Worm (Caenorhabditis elegans) whole organism, L2 larva: ENCODE measurements around the gene R10E8.1.

ENCODE experiments used
- C34F6.9 ChIP-seq: fragments of 150-350 bp; optimal IDR thresholded peaks from 2 replicates; lab custom pipeline; 2014; ENCODE audit warnings: missing biosample characterization, missing genetic modification characterization
- F13H6.1 ChIP-seq: sonication (generic microtip); optimal IDR thresholded peaks from 2 replicates; lab custom pipeline; 2016; ENCODE audit warnings: missing genetic modification characterization, missing compliant biosample characterization
- R02D3.7 ChIP-seq: fragments of 150-350 bp; optimal IDR thresholded peaks from 2 replicates; lab custom pipeline; 2014; ENCODE audit warnings: missing biosample characterization, missing genetic modification characterization
- Y55F3AM.14 ChIP-seq: fragments of 200-800 bp; sonication (Bioruptor generic); optimal IDR thresholded peaks from 2 replicates; lab custom pipeline; 2018; ENCODE audit warnings: mild to moderate bottlenecking, missing genetic modification characterization, missing compliant biosample characterization
- ZK546.5 ChIP-seq: sonication (generic microtip); optimal IDR thresholded peaks from 2 replicates; lab custom pipeline; 2017; ENCODE audit warnings: missing biosample characterization, missing genetic modification characterization
- aly-2 ChIP-seq: fragments of 150-350 bp; optimal IDR thresholded peaks from 2 replicates; lab custom pipeline; 2014; ENCODE audit warnings: missing biosample characterization, missing genetic modification characterization
- blmp-1 ChIP-seq: sonication (generic microtip); optimal IDR thresholded peaks from 2 replicates; lab custom pipeline; 2017; ENCODE audit warnings: missing genetic modification characterization, mild to moderate bottlenecking, missing compliant biosample characterization, antibody characterized with exemption, moderate library complexity; ENCODE audit not compliant: insufficient read depth
- ceh-16 ChIP-seq: fragments of 150-350 bp; optimal IDR thresholded peaks from 2 replicates; lab custom pipeline; 2014; ENCODE audit warnings: missing biosample characterization, missing genetic modification characterization
- ceh-82 ChIP-seq: fragments of 150-350 bp; optimal IDR thresholded peaks from 2 replicates; lab custom pipeline; 2014; ENCODE audit warnings: missing biosample characterization, missing genetic modification characterization
- crh-2 ChIP-seq: sonication (generic microtip); optimal IDR thresholded peaks from 2 replicates; lab custom pipeline; 2017; ENCODE audit warnings: missing biosample characterization, missing genetic modification characterization
- egl-27 ChIP-seq: sonication (generic microtip); optimal IDR thresholded peaks from 3 replicates; lab custom pipeline; 2017; ENCODE audit warnings: missing biosample characterization, missing genetic modification reagents, missing genetic modification characterization
- elt-3 ChIP-seq: sonication (generic microtip); optimal IDR thresholded peaks from 2 replicates; lab custom pipeline; 2017; ENCODE audit warnings: missing biosample characterization, missing genetic modification characterization
- fos-1 ChIP-seq: fragments of 150-350 bp; optimal IDR thresholded peaks from 2 replicates; lab custom pipeline; 2014; ENCODE audit warnings: missing biosample characterization, missing genetic modification characterization
- gmeb-1 ChIP-seq: fragments of 150-350 bp; optimal IDR thresholded peaks from 2 replicates; lab custom pipeline; 2014; ENCODE audit warnings: missing biosample characterization, missing genetic modification characterization
- lin-11 ChIP-seq: fragments of 150-350 bp; sonication (generic microtip); optimal IDR thresholded peaks from 2 replicates; lab custom pipeline; 2014; ENCODE audit warnings: missing biosample characterization, missing genetic modification characterization, inconsistent platforms, mixed read lengths
- lin-13 ChIP-seq: fragments of 150-350 bp; optimal IDR thresholded peaks from 2 replicates; lab custom pipeline; 2014; ENCODE audit warnings: missing biosample characterization, missing genetic modification reagents, missing genetic modification characterization
- lsy-2 ChIP-seq, 2 experiments: fragments of 150-350 bp in 1 of 2; sonication (generic microtip) in 1 of 2; optimal IDR thresholded peaks; 2 replicates each; lab custom pipeline; 2014 to 2017; ENCODE audit warnings: missing biosample characterization in 2 of 2, missing genetic modification characterization in 2 of 2
- mab-5 ChIP-seq: fragments of 150-350 bp; optimal IDR thresholded peaks from 2 replicates; lab custom pipeline; 2014; ENCODE audit warnings: missing biosample characterization, missing genetic modification characterization
- mbf-1 ChIP-seq: sonication (generic microtip); optimal IDR thresholded peaks from 2 replicates; lab custom pipeline; 2017; ENCODE audit warnings: missing biosample characterization, missing genetic modification characterization
- nhr-10 ChIP-seq: sonication (generic microtip); optimal IDR thresholded peaks from 2 replicates; lab custom pipeline; 2017; ENCODE audit warnings: missing biosample characterization, missing genetic modification characterization
- nhr-129 ChIP-seq: fragments of 150-350 bp; optimal IDR thresholded peaks from 2 replicates; lab custom pipeline; 2014; ENCODE audit warnings: missing biosample characterization, missing genetic modification characterization
- nhr-23 ChIP-seq: fragments of 150-350 bp; optimal IDR thresholded peaks from 2 replicates; lab custom pipeline; 2014; ENCODE audit warnings: missing biosample characterization, missing genetic modification reagents, missing genetic modification characterization
- nhr-237 ChIP-seq: fragments of 150-350 bp; optimal IDR thresholded peaks from 2 replicates; lab custom pipeline; 2014; ENCODE audit warnings: missing biosample characterization, missing genetic modification characterization
- peb-1 ChIP-seq: fragments of 150-350 bp; optimal IDR thresholded peaks from 2 replicates; lab custom pipeline; 2014; ENCODE audit warnings: missing biosample characterization, missing genetic modification characterization
- sem-4 ChIP-seq: fragments of 150-350 bp; optimal IDR thresholded peaks from 2 replicates; lab custom pipeline; 2014; ENCODE audit warnings: missing biosample characterization, missing genetic modification reagents, missing genetic modification characterization
- skn-1 ChIP-seq: sonication (generic microtip); optimal IDR thresholded peaks from 2 replicates; lab custom pipeline; 2017; ENCODE audit warnings: missing biosample characterization, missing genetic modification characterization
- sma-9 ChIP-seq, 2 experiments: fragments of 150-350 bp in 1 of 2; sonication (generic microtip) in 1 of 2; optimal IDR thresholded peaks; 2 replicates each; lab custom pipeline; 2014 to 2016; ENCODE audit warnings: missing genetic modification characterization in 2 of 2, mild to moderate bottlenecking in 1 of 2, missing biosample characterization in 1 of 2, missing compliant biosample characterization in 1 of 2, missing genetic modification reagents in 1 of 2, moderate library complexity in 1 of 2
- unc-39 ChIP-seq: fragments of 150-350 bp; optimal IDR thresholded peaks from 2 replicates; lab custom pipeline; 2014; ENCODE audit warnings: missing biosample characterization, missing genetic modification characterization
- unc-55 ChIP-seq: fragments of 150-350 bp; sonication (generic microtip); optimal IDR thresholded peaks from 3 replicates; lab custom pipeline; 2014; ENCODE audit warnings: missing biosample characterization, missing genetic modification reagents, missing genetic modification characterization
- unc-62 ChIP-seq: fragments of 150-350 bp; optimal IDR thresholded peaks from 2 replicates; lab custom pipeline; 2014; ENCODE audit warnings: missing biosample characterization, missing genetic modification reagents, missing genetic modification characterization
- zag-1 ChIP-seq: fragments of 150-350 bp; optimal IDR thresholded peaks from 2 replicates; lab custom pipeline; 2014; ENCODE audit warnings: missing biosample characterization, missing genetic modification characterization
- ztf-1 ChIP-seq: fragments of 200-800 bp; sonication (Bioruptor generic); conservative IDR thresholded peaks from 2 replicates; pipeline ENCODE4 v1.3.6; 2022; ENCODE audit warnings: missing genetic modification characterization, missing compliant biosample characterization
- ztf-11 ChIP-seq: sonication (generic microtip); optimal IDR thresholded peaks from 2 replicates; lab custom pipeline; 2017; ENCODE audit warnings: missing biosample characterization, missing genetic modification characterization

The R10E8.1 gene

DNA sequence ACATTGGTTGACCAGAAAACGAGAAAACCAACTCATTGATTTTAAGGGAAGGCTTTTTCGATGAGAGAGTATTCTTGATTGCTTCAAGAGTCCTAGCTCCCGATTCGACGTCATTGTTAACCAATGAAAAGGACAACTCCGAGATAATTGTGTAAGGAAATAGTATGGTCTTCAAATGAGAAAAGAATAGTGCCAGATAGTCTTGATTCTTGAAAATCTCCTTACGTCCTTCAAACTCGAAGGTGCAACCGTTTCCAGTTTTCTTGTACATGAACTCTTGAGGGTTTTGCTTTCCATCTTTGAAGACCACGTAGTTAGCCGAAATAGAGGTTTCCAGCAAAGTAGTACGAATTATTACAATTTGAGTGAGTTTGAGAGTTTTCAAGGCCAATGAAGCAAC is 9.0 kb downstream of the R10E8.1 start:
- TF ChIP-seq peb-1 (tag; lab: Kevin White, UChicago) (no peak), ceh-16 (tag; lab: Kevin White, UChicago) (no peak), nhr-10 (tag; lab: Kevin White, UChicago) (no peak), skn-1 (tag; lab: Kevin White, UChicago) (no peak)
- TF ChIP-seq, all 48 proteins: peak for 0

DNA sequence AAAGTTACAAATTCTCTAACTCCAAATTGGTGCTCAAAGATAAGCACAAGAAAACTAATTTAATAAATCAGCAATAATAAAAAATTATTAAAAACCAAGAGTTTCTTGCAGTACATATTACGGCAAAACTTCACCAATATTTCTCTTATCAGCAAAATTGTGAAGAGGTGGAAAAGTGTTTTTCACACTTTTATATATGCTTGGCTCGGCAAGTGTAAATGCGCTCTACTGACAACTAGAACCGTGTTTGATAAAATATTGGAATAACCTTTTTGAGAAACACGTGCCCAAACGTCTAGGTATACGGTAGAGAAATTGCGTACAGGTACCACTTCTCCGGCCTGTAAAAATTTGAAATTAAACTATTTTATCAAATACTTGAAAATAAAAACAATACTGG is 10.9 kb downstream of the R10E8.1 start, which contains the start of gene R10E8.8:
TSS of gene R10E8.8 (minus strand) at position 343 of the 400 bp plus-strand sequence.
- TF ChIP-seq Y55F3AM.14 (GFP tag; lab: Kevin White, UChicago) = no peak
- peak; percentile 35 for TF ChIP-seq crh-2
- no peak for TF ChIP-seq sma-9 (GFP tag; optimal IDR thresholded peaks at IDR 0.05; lab: Kevin White, UChicago)
- no peak for TF ChIP-seq sma-9 (tag; optimal IDR thresholded peaks at IDR 0.05; lab: Kevin White, UChicago)
- TF ChIP-seq fos-1 (tag; lab: Kevin White, UChicago) = peak; percentile 27
- no peak for TF ChIP-seq lsy-2 (tag; optimal IDR thresholded peaks at IDR 0.05; lab: Kevin White, UChicago)
- TF ChIP-seq lin-13 (GFP tag; lab: Kevin White, UChicago) = no peak
- TF ChIP-seq R02D3.7 (tag; lab: Kevin White, UChicago) = no peak
- TF ChIP-seq gmeb-1 (tag; lab: Kevin White, UChicago) = peak; percentile 18
- no peak for TF ChIP-seq ceh-82 (tag; lab: Kevin White, UChicago)
- no peak for TF ChIP-seq nhr-23 (tag; lab: Kevin White, UChicago)
- TF ChIP-seq ztf-11 = no peak

DNA sequence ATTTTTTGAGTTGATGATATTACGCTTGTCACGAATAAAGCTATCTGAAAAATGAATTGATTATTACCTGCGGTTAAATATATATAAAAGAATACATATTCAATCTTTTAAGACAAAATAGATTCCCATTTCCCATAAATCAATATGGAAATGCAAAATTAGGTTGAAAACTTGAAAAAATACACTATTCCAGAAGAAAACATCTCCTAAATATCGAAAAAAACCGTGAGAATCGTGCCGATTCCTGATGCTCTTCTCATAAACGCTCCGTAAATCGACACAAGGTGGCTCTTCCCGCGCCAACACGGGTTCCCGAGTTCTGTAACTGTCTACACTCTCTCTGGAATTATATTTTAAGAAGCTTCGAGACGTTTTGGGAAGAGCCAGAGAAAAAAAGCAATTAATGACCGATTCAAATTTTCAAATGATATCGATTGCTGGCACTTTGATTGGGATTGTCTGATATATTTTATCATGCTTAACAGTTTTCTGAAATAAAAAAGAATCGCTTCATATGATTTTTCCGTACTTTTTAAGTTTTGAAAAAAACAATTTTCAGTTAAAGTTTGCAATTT is 15.4 kb downstream of the R10E8.1 start, which contains the start of gene R10E8.3:
TSS of gene R10E8.3 (minus strand) at position 51 of the 575 bp plus-strand sequence.
- TF ChIP-seq R02D3.7 (tag; lab: Kevin White, UChicago) (no peak), unc-62 (no peak), aly-2 (tag; lab: Kevin White, UChicago) (no peak), skn-1 (tag; lab: Kevin White, UChicago) (no peak), mab-5 (tag; lab: Kevin White, UChicago) (no peak), nhr-23 (tag; lab: Kevin White, UChicago) (no peak), nhr-10 (tag; lab: Kevin White, UChicago) (no peak), ceh-16 (tag; lab: Kevin White, UChicago) (no peak), crh-2 (no peak), mbf-1 (no peak), lin-11 (tag; lab: Kevin White, UChicago) (no peak), Y55F3AM.14 (GFP tag; lab: Kevin White, UChicago) (no peak), unc-55 (no peak), lin-13 (GFP tag; lab: Kevin White, UChicago) (no peak), ztf-1 (no peak), C34F6.9 (tag; lab: Kevin White, UChicago) (no peak), ZK546.5 (tag; lab: Kevin White, UChicago) (no peak)
- TF ChIP-seq, all 48 proteins: peak for 0

DNA sequence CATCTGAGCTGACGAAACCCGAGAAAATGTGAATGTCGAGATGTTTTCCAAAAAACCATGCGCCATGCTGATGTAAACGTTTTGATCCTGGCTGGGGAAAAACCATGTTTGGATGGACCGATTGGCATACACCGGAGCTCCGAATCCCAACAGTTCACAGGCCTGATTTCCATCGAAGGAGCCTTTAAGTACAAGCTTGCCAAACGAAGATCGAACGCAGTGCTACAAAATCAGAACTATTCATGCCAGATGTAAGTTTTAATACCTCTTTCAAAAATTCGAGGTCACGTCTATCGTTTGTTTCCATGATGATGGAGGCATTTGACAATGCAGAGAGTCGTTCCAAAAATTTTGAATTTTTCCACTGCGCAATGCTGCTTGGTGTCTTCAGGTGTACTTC is 16.4 kb downstream of the R10E8.1 start:
- TF ChIP-seq elt-3 = no peak
- TF ChIP-seq zag-1 (tag; lab: Kevin White, UChicago) = no peak
- TF ChIP-seq sem-4 = no peak
- TF ChIP-seq ztf-11 = no peak
- TF ChIP-seq nhr-237 (tag; lab: Kevin White, UChicago) = no peak
- TF ChIP-seq nhr-23 (tag; lab: Kevin White, UChicago) = no peak

DNA sequence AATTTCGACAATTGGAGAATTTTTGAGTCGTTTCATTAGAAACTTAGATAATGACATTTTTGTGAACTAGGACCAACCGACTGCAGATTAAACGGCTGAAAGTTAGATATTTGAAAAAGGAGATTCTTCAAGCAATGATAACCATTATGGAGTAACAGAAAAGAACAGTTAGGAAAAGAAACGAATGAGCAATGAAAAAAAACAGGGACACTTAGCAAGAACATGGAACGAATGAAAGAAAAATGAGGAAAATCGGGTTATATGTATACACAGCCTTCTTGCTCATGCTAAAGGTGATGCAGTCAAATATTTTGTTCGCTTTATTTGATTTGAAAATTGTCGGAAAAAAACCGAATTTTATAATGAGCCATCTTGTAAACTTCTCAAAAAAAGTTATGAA is 27.9 kb downstream of the R10E8.1 start, which contains the start of gene F16H6.10:
TSS of gene F16H6.10 (minus strand) at position 101 of the 400 bp plus-strand sequence.
- TF ChIP-seq unc-39 (tag; lab: Kevin White, UChicago) (no peak), mbf-1 (no peak), F13H6.1 (no peak), fos-1 (tag; lab: Kevin White, UChicago) (no peak), unc-62 (no peak), C34F6.9 (tag; lab: Kevin White, UChicago) (no peak), R02D3.7 (tag; lab: Kevin White, UChicago) (no peak), egl-27 (no peak), nhr-10 (tag; lab: Kevin White, UChicago) (no peak), nhr-129 (tag; lab: Kevin White, UChicago) (no peak), nhr-23 (tag; lab: Kevin White, UChicago) (no peak), blmp-1 (tag; lab: Kevin White, UChicago) (no peak)
